Fruit fly (Drosophila melanogaster) whole organism, embryonic: ENCODE data around the gene gfzf.

Experiments
- CG10209 ChIP-seq: fragments of 200-800 bp; sonication (Bioruptor generic); optimal IDR thresholded peaks from 3 replicates; lab custom pipeline; 2017; ENCODE audit warnings: missing biosample characterization, mild to moderate bottlenecking, missing genetic modification characterization, missing genetic modification reagents
- CG1024 ChIP-seq: fragments of 200-800 bp; sonication (Bioruptor generic); IDR thresholded peaks from 2 replicates; pipeline ENCODE4 v1.3.6; 2022; ENCODE audit warnings: missing biosample characterization, missing genetic modification characterization
- CG12155 ChIP-seq: fragments of 200-800 bp; sonication (Bioruptor generic); optimal IDR thresholded peaks from 3 replicates; lab custom pipeline; 2016; ENCODE audit warnings: missing biosample characterization, missing genetic modification characterization
- CG13424 ChIP-seq: fragments of 200-800 bp; sonication (Bioruptor generic); optimal IDR thresholded peaks from 2 replicates; lab custom pipeline; 2019; ENCODE audit warnings: missing biosample characterization, mild to moderate bottlenecking, missing genetic modification characterization, moderate library complexity
- CG14965 ChIP-seq: fragments of 200-800 bp; sonication (Bioruptor generic); optimal IDR thresholded peaks from 2 replicates; lab custom pipeline; 2016; ENCODE audit warnings: missing biosample characterization, missing genetic modification characterization, borderline replicate concordance
- CG15514 ChIP-seq: fragments of 200-800 bp; sonication (Bioruptor generic); optimal IDR thresholded peaks from 3 replicates; lab custom pipeline; 2017; ENCODE audit warnings: missing biosample characterization, missing genetic modification characterization, mild to moderate bottlenecking, moderate library complexity, missing genetic modification reagents
- CG16779 ChIP-seq: fragments of 200-800 bp; sonication (Bioruptor generic); IDR thresholded peaks from 2 replicates; pipeline ENCODE4 v1.3.6; 2022; ENCODE audit warnings: missing biosample characterization, missing genetic modification characterization
- CG17802 ChIP-seq: fragments of 200-800 bp; sonication (Bioruptor generic); optimal IDR thresholded peaks from 2 replicates; lab custom pipeline; 2018; ENCODE audit warnings: missing biosample characterization, mild to moderate bottlenecking, missing genetic modification characterization, moderate library complexity
- CG31441 ChIP-seq: fragments of 200-800 bp; sonication (Bioruptor generic); IDR thresholded peaks from 2 replicates; pipeline ENCODE4 v1.3.6; 2022; ENCODE audit warnings: missing biosample characterization, missing genetic modification characterization
- CG4328 ChIP-seq: fragments of 200-800 bp; sonication (Bioruptor generic); optimal IDR thresholded peaks from 3 replicates; lab custom pipeline; 2017; ENCODE audit warnings: missing biosample characterization, missing genetic modification reagents, missing genetic modification characterization
- CG43689 ChIP-seq: fragments of 200-800 bp; sonication (Bioruptor generic); IDR thresholded peaks from 2 replicates; pipeline ENCODE4 v1.3.6; 2022; ENCODE audit warnings: missing biosample characterization, missing genetic modification characterization
- CG7372 ChIP-seq: fragments of 200-800 bp; sonication (Bioruptor generic); IDR thresholded peaks from 2 replicates; pipeline ENCODE4 v1.3.6; 2022; ENCODE audit warnings: missing biosample characterization, missing genetic modification characterization
- CG8089 ChIP-seq: fragments of 200-800 bp; sonication (Bioruptor generic); optimal IDR thresholded peaks from 3 replicates; lab custom pipeline; 2016; ENCODE audit warnings: missing biosample characterization, missing genetic modification characterization
- CG8359 ChIP-seq: fragments of 200-800 bp; sonication (Bioruptor generic); optimal IDR thresholded peaks from 2 replicates; lab custom pipeline; 2017; ENCODE audit warnings: missing biosample characterization, mild to moderate bottlenecking, missing genetic modification characterization, borderline replicate concordance
- CG8944 ChIP-seq: fragments of 200-800 bp; sonication (Bioruptor generic); optimal IDR thresholded peaks from 3 replicates; lab custom pipeline; 2016; ENCODE audit warnings: missing biosample characterization, missing genetic modification characterization
- CG9609 ChIP-seq: fragments of 200-800 bp; sonication (Bioruptor generic); optimal IDR thresholded peaks from 3 replicates; lab custom pipeline; 2016; ENCODE audit warnings: missing biosample characterization, missing genetic modification characterization
- CG9797 ChIP-seq: fragments of 200-800 bp; sonication (Bioruptor generic); optimal IDR thresholded peaks from 3 replicates; lab custom pipeline; 2018; ENCODE audit warnings: missing biosample characterization, mild to moderate bottlenecking, missing genetic modification characterization
- CTCF ChIP-seq: fragments of 200-800 bp; sonication (Bioruptor generic); optimal IDR thresholded peaks from 2 replicates; lab custom pipeline; 2017; ENCODE audit warnings: missing biosample characterization, mild to moderate bottlenecking, missing genetic modification characterization, moderate library complexity
- Camta ChIP-seq: fragments of 200-800 bp; sonication (Bioruptor generic); optimal IDR thresholded peaks from 2 replicates; lab custom pipeline; 2016; ENCODE audit warnings: missing biosample characterization, missing genetic modification characterization
- Dip3 ChIP-seq: fragments of 200-800 bp; sonication (Bioruptor generic); optimal IDR thresholded peaks from 3 replicates; lab custom pipeline; 2016; ENCODE audit warnings: missing biosample characterization, missing genetic modification characterization
- Gug ChIP-seq: fragments of 200-800 bp; sonication (Bioruptor generic); IDR thresholded peaks from 4 replicates; pipeline ENCODE4 v1.3.6; 2022; ENCODE audit warnings: missing biosample characterization, missing genetic modification characterization
- H15 ChIP-seq: fragments of 200-800 bp; sonication (Bioruptor generic); IDR thresholded peaks from 3 replicates; pipeline ENCODE4 v1.3.6; 2022; ENCODE audit warnings: missing biosample characterization, missing genetic modification characterization
- H2.0 ChIP-seq: fragments of 200-800 bp; sonication (Bioruptor generic); IDR thresholded peaks from 2 replicates; pipeline ENCODE4 v1.3.6; 2022; ENCODE audit warnings: missing biosample characterization, missing genetic modification characterization
- Mrtf ChIP-seq: fragments of 200-800 bp; sonication (Bioruptor generic); IDR thresholded peaks from 3 replicates; pipeline ENCODE4 v1.3.6; 2022; ENCODE audit warnings: missing biosample characterization, missing genetic modification characterization
- Nf-YA ChIP-seq: fragments of 200-800 bp; sonication (Bioruptor generic); IDR thresholded peaks from 2 replicates; pipeline ENCODE4 v1.3.6; 2022; ENCODE audit warnings: missing biosample characterization, missing genetic modification characterization
- Rx ChIP-seq: fragments of 200-800 bp; sonication (Bioruptor generic); IDR thresholded peaks from 2 replicates; pipeline ENCODE4 v1.3.6; 2022; ENCODE audit warnings: missing biosample characterization, missing genetic modification characterization
- Sin3A ChIP-seq: fragments of >200 bp; optimal IDR thresholded peaks from 2 replicates; lab custom pipeline; 2018
- Sox100B ChIP-seq: fragments of 200-800 bp; sonication (Bioruptor generic); optimal IDR thresholded peaks from 3 replicates; lab custom pipeline; 2018; ENCODE audit warnings: missing biosample characterization, mild to moderate bottlenecking, missing genetic modification characterization
- Tbp ChIP-seq: fragments of >200 bp; optimal IDR thresholded peaks from 2 replicates; lab custom pipeline; 2018; ENCODE audit warnings: missing biosample characterization, missing genetic modification characterization
- az2 ChIP-seq: fragments of 200-800 bp; sonication (Bioruptor generic); optimal IDR thresholded peaks from 3 replicates; lab custom pipeline; 2016; ENCODE audit warnings: missing biosample characterization, missing genetic modification characterization
- bbx ChIP-seq: fragments of 200-800 bp; sonication (Bioruptor generic); IDR thresholded peaks from 2 replicates; pipeline ENCODE4 v1.3.6; 2022; ENCODE audit warnings: missing biosample characterization, missing genetic modification characterization; ENCODE audit not compliant: partially characterized antibody
- chn ChIP-seq: fragments of 200-800 bp; sonication (Bioruptor generic); optimal IDR thresholded peaks from 2 replicates; lab custom pipeline; 2016; ENCODE audit warnings: missing biosample characterization, missing genetic modification characterization
- eve ChIP-seq, 2 experiments: fragments of >200 bp; optimal IDR thresholded peaks; 2 replicates each; lab custom pipeline; 2017; ENCODE audit warnings: missing biosample characterization in 2 of 2, missing genetic modification characterization in 2 of 2
- exex ChIP-seq: fragments of 200-800 bp; sonication (Bioruptor generic); optimal IDR thresholded peaks from 4 replicates; lab custom pipeline; 2018; ENCODE audit warnings: missing biosample characterization, mild to moderate bottlenecking, missing genetic modification characterization, moderate library complexity
- fd96Cb ChIP-seq: fragments of 200-800 bp; sonication (Bioruptor generic); optimal IDR thresholded peaks from 2 replicates; lab custom pipeline; 2018; ENCODE audit warnings: missing biosample characterization, mild to moderate bottlenecking, missing genetic modification characterization, moderate library complexity
- jumu ChIP-seq: fragments of 200-800 bp; sonication (Bioruptor generic); optimal IDR thresholded peaks from 3 replicates; lab custom pipeline; 2016; ENCODE audit warnings: missing biosample characterization, missing genetic modification characterization
- ken ChIP-seq: fragments of 200-800 bp; sonication (Bioruptor generic); IDR thresholded peaks from 3 replicates; pipeline ENCODE4 v1.3.6; 2022; ENCODE audit warnings: missing biosample characterization, missing genetic modification characterization
- mam ChIP-seq: fragments of 200-800 bp; sonication (Bioruptor generic); optimal IDR thresholded peaks from 3 replicates; lab custom pipeline; 2016; ENCODE audit warnings: missing biosample characterization, missing genetic modification characterization
- mirr ChIP-seq: fragments of 200-800 bp; sonication (Bioruptor generic); optimal IDR thresholded peaks from 3 replicates; lab custom pipeline; 2018; ENCODE audit warnings: missing biosample characterization, mild to moderate bottlenecking, missing genetic modification characterization
- nerfin-1 ChIP-seq: fragments of 200-800 bp; sonication (Bioruptor generic); optimal IDR thresholded peaks from 3 replicates; lab custom pipeline; 2019; ENCODE audit warnings: missing biosample characterization, mild to moderate bottlenecking, missing genetic modification characterization, moderate library complexity
- org-1 ChIP-seq: fragments of 200-800 bp; sonication (Bioruptor generic); optimal IDR thresholded peaks from 2 replicates; lab custom pipeline; 2017; ENCODE audit warnings: missing biosample characterization, missing genetic modification characterization
- peb ChIP-seq: fragments of 200-800 bp; sonication (Bioruptor generic); IDR thresholded peaks from 2 replicates; pipeline ENCODE4 v1.3.6; 2022; ENCODE audit warnings: missing biosample characterization, missing genetic modification characterization
- pnt ChIP-seq: fragments of 200-800 bp; sonication (Bioruptor generic); optimal IDR thresholded peaks from 3 replicates; lab custom pipeline; 2016; ENCODE audit warnings: missing biosample characterization, missing genetic modification characterization
- pzg ChIP-seq: fragments of 200-800 bp; sonication (Bioruptor generic); optimal IDR thresholded peaks from 3 replicates; lab custom pipeline; 2018; ENCODE audit warnings: missing biosample characterization, mild to moderate bottlenecking, missing genetic modification characterization, moderate library complexity
- sc ChIP-seq, 3 experiments: fragments of >200 bp in 2 of 3; fragments of 200-800 bp in 1 of 3; sonication (Bioruptor generic) in 1 of 3; optimal IDR thresholded peaks; 2 replicates in 2 of 3; 3 replicates in 1 of 3; lab custom pipeline; 2017; ENCODE audit warnings: mild to moderate bottlenecking in 1 of 3, missing biosample characterization in 1 of 3, missing genetic modification characterization in 1 of 3, missing genetic modification reagents in 1 of 3
- seq ChIP-seq: fragments of 200-800 bp; sonication (Bioruptor generic); IDR thresholded peaks from 2 replicates; pipeline ENCODE4 v1.3.6; 2022; ENCODE audit warnings: missing biosample characterization, missing genetic modification characterization
- sim ChIP-seq: fragments of 200-800 bp; sonication (Bioruptor generic); IDR thresholded peaks from 2 replicates; pipeline ENCODE4 v1.3.6; 2022; ENCODE audit warnings: missing biosample characterization, missing genetic modification characterization
- so ChIP-seq: fragments of 200-800 bp; sonication (Bioruptor generic); IDR thresholded peaks from 3 replicates; pipeline ENCODE4 v1.3.6; 2022; ENCODE audit warnings: missing biosample characterization, missing genetic modification characterization
- tx ChIP-seq: fragments of 200-800 bp; sonication (Bioruptor generic); optimal IDR thresholded peaks from 2 replicates; lab custom pipeline; 2016; ENCODE audit warnings: missing biosample characterization, missing genetic modification characterization
- vfl ChIP-seq: fragments of 200-800 bp; sonication (Bioruptor generic); optimal IDR thresholded peaks from 2 replicates; lab custom pipeline; 2016; ENCODE audit warnings: missing biosample characterization, missing genetic modification characterization

Gene gfzf

dm6 chr3R:7150544-7151406 is at the start of gene gfzf, which contains the start of gene Sas-4 (continued):
- TF ChIP-seq mam (GFP tag; lab: Kevin White, UChicago): peak; percentile 57
- peak; percentile 10 for TF ChIP-seq CG8089 (GFP tag; lab: Kevin White, UChicago)
- peak; percentile 44 for TF ChIP-seq CG12155 (GFP tag; lab: Kevin White, UChicago)
- peak; percentile 58 for TF ChIP-seq seq (GFP tag; lab: Robert Waterston, UW)
- TF ChIP-seq Sin3A (lab: Kevin White, UChicago): peak; percentile 84
- TF ChIP-seq Sox100B (GFP tag; lab: Kevin White, UChicago): peak; percentile 37
- TF ChIP-seq CG8944 (GFP tag; lab: Kevin White, UChicago): no peak
- TF ChIP-seq CTCF (GFP tag; lab: Kevin White, UChicago): peak; percentile 2
- TF ChIP-seq CG8359: no peak
- peak; percentile 47 for TF ChIP-seq CG13424
- peak; percentile 22 for TF ChIP-seq Camta
- no peak for TF ChIP-seq mirr (GFP tag; lab: Kevin White, UChicago)
- TF ChIP-seq pnt (GFP tag; lab: Kevin White, UChicago): peak; percentile 53
- TF ChIP-seq CG10209 (GFP tag; lab: Kevin White, UChicago): peak; percentile 66
- peak; percentile 33 for TF ChIP-seq pzg (GFP tag; lab: Kevin White, UChicago)
- peak; percentile 29 for TF ChIP-seq tx (GFP tag; lab: Kevin White, UChicago)
- TF ChIP-seq sc (optimal IDR thresholded peaks at IDR 0.05; lab: Kevin White, UChicago): no peak
- peak; percentile 8 for TF ChIP-seq sc (GFP tag; optimal IDR thresholded peaks at IDR 0.05; lab: Kevin White, UChicago)
- TF ChIP-seq CG31441: peak; percentile 57
- peak; percentile 25; the same call in 1 of the 2 replicates for TF ChIP-seq CG1024 (GFP tag; lab: Robert Waterston, UW)
- peak; percentile 43; the same call in 1 of the 3 replicates for TF ChIP-seq ken (GFP tag; lab: Robert Waterston, UW)
- peak; percentile 82 for TF ChIP-seq nerfin-1
- TF ChIP-seq CG9609 (GFP tag; lab: Kevin White, UChicago): peak; percentile 23
- peak; percentile 51; the same call in 1 of the 2 replicates for TF ChIP-seq peb (GFP tag; lab: Robert Waterston, UW)
- no peak for TF ChIP-seq sim (GFP tag; lab: Robert Waterston, UW)
- TF ChIP-seq CG14965: no peak
- peak; percentile 31 for TF ChIP-seq CG17802 (tag; lab: Kevin White, UChicago)
- peak; percentile 47 for TF ChIP-seq CG15514 (GFP tag; lab: Kevin White, UChicago)
- peak; percentile 43 for TF ChIP-seq CG9797 (GFP tag; lab: Kevin White, UChicago)
- peak; percentile 50 for TF ChIP-seq chn
- peak; percentile 30 for TF ChIP-seq vfl (GFP tag; lab: Kevin White, UChicago)
- TF ChIP-seq CG7372 (GFP tag; lab: Robert Waterston, UW): peak; percentile 20
- TF ChIP-seq bbx (GFP tag; lab: Robert Waterston, UW): no peak
- peak; percentile 47; the same call in 2 of the 4 replicates for TF ChIP-seq Gug (GFP tag; lab: Robert Waterston, UW)
- no peak for TF ChIP-seq CG43689
- TF ChIP-seq CG4328 (GFP tag; lab: Kevin White, UChicago): peak; percentile 45
- TF ChIP-seq Dip3: peak; percentile 59
- TF ChIP-seq Rx: peak; percentile 44; the same call in 1 of the 2 replicates
- peak; percentile 58 for TF ChIP-seq az2 (GFP tag; lab: Kevin White, UChicago)
- TF ChIP-seq eve (GFP tag; optimal IDR thresholded peaks at IDR 0.05; lab: Kevin White, UChicago): no peak
- no peak for TF ChIP-seq Tbp (GFP tag; lab: Kevin White, UChicago)
- TF ChIP-seq exex (tag; lab: Kevin White, UChicago): no peak
- TF ChIP-seq jumu (GFP tag; lab: Kevin White, UChicago): peak; percentile 51
- no peak for TF ChIP-seq CG16779 (GFP tag; lab: Robert Waterston, UW)
- peak; percentile 59 for TF ChIP-seq H2.0 (GFP tag; lab: Robert Waterston, UW)
- TF ChIP-seq Nf-YA (GFP tag; lab: Robert Waterston, UW): no peak
- no peak for TF ChIP-seq so
- peak; percentile 30 for TF ChIP-seq fd96Cb (tag; lab: Kevin White, UChicago)
- no peak for TF ChIP-seq org-1 (GFP tag; lab: Kevin White, UChicago)
- TF ChIP-seq H15: peak; percentile 46; the same call in 2 of the 3 replicates
- TF ChIP-seq Mrtf (GFP tag; lab: Robert Waterston, UW): 0 out of 3 replicates have a peak, but pooled peaks have one; percentile 37
